Worm (Caenorhabditis elegans): Measurements from ENCODE around the gene cyp-29A2.
A peak's percentile ranks its signal among the peaks of the same experiment; 100 is the strongest.

The cyp-29A2 gene

DNA sequence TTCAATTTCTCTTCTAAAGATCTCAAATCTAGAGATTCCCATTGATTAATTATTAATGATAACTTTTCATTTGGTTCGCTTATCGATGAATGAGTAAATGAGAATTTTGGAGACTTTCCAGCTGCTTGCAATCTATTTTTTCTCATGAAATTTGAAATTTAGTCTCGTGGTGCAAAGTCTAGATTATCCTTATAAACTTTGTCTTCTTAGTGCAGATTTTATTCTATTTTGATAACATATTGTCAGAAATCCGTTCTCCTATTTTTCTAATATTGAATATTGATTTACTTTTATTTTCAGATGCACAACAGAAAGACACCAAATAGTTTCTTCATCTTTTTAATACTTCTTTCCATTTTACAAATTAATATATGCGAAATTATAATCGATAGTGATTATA lies 26.4 kb upstream of the cyp-29A2 start, which contains the start of gene lgc-49:
Gene lgc-49 (plus strand): TSS at position 301 of the 400 bp plus-strand sequence.
- TF ChIP-seq lir-1 (GFP tag; conservative IDR thresholded peaks at IDR 0.05) = no peak
- TF ChIP-seq aptf-2 (GFP tag; conservative IDR thresholded peaks at IDR 0.05) = no peak
- no peak for TF ChIP-seq F55B11.4 (tag; optimal IDR thresholded peaks at IDR 0.05; ENCODE audit: borderline replicate concordance, insufficient read depth)
- TF ChIP-seq attf-5 (GFP tag; optimal IDR thresholded peaks at IDR 0.05) = no peak
- no peak for TF ChIP-seq hlh-12 (tag; optimal IDR thresholded peaks at IDR 0.05)
- no peak for TF ChIP-seq lsl-1 (GFP tag; optimal IDR thresholded peaks at IDR 0.05)
- no peak for TF ChIP-seq ztf-26 (tag; optimal IDR thresholded peaks at IDR 0.05)
- no peak for TF ChIP-seq mcd-1 (GFP tag; IDR thresholded peaks at IDR 0.05)
- no peak for TF ChIP-seq madf-10 (tag; optimal IDR thresholded peaks at IDR 0.05)
- TF ChIP-seq nhr-27 (tag; optimal IDR thresholded peaks at IDR 0.05) = no peak
- TF ChIP-seq ZK185.1 (tag; optimal IDR thresholded peaks at IDR 0.05; ENCODE audit: poor library complexity, severe bottlenecking) = no peak
- no peak for TF ChIP-seq cebp-1 (GFP tag; IDR thresholded peaks at IDR 0.05)
- TF ChIP-seq cebp-1 (tag; optimal IDR thresholded peaks at IDR 0.05) = no peak
- no peak for TF ChIP-seq ama-1 (optimal IDR thresholded peaks at IDR 0.05)
- no peak for TF ChIP-seq ama-1 (GFP tag; optimal IDR thresholded peaks at IDR 0.05)
- TF ChIP-seq die-1 (tag; optimal IDR thresholded peaks at IDR 0.05) = no peak
- TF ChIP-seq lin-40 (tag; optimal IDR thresholded peaks at IDR 0.05) = no peak
- TF ChIP-seq F57A8.1 (GFP tag; optimal IDR thresholded peaks at IDR 0.05) = no peak
- no peak for TF ChIP-seq rcor-1 (GFP tag; IDR thresholded peaks at IDR 0.05)
- no peak for TF ChIP-seq bed-1 (GFP tag; IDR thresholded peaks at IDR 0.05)
- TF ChIP-seq madf-8 (GFP tag; conservative IDR thresholded peaks at IDR 0.05) = no peak

DNA sequence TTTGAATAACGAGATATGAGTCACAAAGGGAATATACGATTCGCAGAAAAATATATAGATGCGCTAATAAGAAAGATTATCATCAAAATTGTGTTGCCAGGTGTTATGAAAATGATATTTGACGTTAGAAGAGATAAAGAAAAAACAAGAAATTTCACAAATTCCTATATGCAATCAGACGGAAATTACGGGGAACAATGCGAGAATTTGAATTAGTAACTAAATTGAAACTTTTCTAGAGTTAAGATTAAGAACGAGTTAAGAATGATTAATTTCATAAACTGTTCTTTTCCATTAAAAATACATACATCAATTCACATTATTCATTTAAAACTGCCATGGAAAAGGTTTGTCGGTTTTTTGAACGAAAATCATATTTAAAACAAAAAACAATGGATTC lies 21.3 kb upstream of the cyp-29A2 start, which contains the start of gene clc-6:
Gene clc-6 (minus strand): TSS at position 101 of the 400 bp plus-strand sequence.
- no peak for TF ChIP-seq ceh-27 (GFP tag; optimal IDR thresholded peaks at IDR 0.05)
- no peak for TF ChIP-seq fkh-3 (tag; optimal IDR thresholded peaks at IDR 0.05)
- no peak for TF ChIP-seq F33H1.4 (GFP tag; IDR thresholded peaks at IDR 0.05)
- TF ChIP-seq C06A6.2 (GFP tag; conservative IDR thresholded peaks at IDR 0.05) = no peak
- no peak for TF ChIP-seq rcor-1 (GFP tag; IDR thresholded peaks at IDR 0.05)
- no peak for TF ChIP-seq T26A5.8 (tag; optimal IDR thresholded peaks at IDR 0.05)
- TF ChIP-seq efl-1 (GFP tag; optimal IDR thresholded peaks at IDR 0.05) = no peak
- no peak for TF ChIP-seq sdz-38 (tag; optimal IDR thresholded peaks at IDR 0.05)
- TF ChIP-seq attf-3 (GFP tag; conservative IDR thresholded peaks at IDR 0.05) = no peak
- no peak for TF ChIP-seq bed-2 (GFP tag; IDR thresholded peaks at IDR 0.05)
- TF ChIP-seq rpc-1 (optimal IDR thresholded peaks at IDR 0.05) = no peak
- no peak for TF ChIP-seq rpc-1 (tag; optimal IDR thresholded peaks at IDR 0.05)
- TF ChIP-seq lsl-1 (GFP tag; optimal IDR thresholded peaks at IDR 0.05) = no peak
- no peak for TF ChIP-seq aptf-3 (GFP tag; IDR thresholded peaks at IDR 0.05)
- no peak for TF ChIP-seq die-1 (tag; optimal IDR thresholded peaks at IDR 0.05)
- TF ChIP-seq attf-5 (GFP tag; optimal IDR thresholded peaks at IDR 0.05) = no peak

DNA sequence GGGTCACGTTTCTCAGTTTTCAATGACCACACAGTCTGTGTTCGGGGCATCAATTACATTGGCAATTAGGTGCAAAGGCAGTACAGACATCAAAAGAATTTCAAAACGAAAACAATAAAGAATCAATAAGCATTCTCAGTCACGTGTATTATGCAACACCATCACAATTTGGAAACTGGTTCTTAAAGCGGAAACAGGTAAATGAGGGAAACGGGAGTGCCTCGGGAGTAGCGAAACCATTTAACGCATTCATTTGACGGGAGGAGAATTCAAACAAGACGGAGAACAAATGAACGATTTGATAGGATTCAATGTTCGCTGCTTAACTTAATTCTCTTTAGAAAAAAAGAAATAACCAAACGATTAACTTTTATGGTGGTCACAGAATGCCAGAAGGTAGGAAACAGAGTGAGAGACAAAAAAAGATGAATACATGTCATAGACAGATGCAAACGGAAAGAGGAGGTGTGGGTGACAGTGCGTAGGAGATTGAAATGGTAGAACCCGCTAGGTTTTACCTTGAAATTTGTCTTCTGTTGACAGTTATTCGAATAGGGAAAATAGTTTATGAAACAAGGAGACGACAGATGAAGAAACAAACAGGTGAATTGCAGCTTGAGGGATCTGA lies 20.6 kb upstream of the cyp-29A2 start:
- no peak for TF ChIP-seq nhr-27 (tag; optimal IDR thresholded peaks at IDR 0.05)
- TF ChIP-seq lin-40 (tag; optimal IDR thresholded peaks at IDR 0.05) = peak; percentile 26

DNA sequence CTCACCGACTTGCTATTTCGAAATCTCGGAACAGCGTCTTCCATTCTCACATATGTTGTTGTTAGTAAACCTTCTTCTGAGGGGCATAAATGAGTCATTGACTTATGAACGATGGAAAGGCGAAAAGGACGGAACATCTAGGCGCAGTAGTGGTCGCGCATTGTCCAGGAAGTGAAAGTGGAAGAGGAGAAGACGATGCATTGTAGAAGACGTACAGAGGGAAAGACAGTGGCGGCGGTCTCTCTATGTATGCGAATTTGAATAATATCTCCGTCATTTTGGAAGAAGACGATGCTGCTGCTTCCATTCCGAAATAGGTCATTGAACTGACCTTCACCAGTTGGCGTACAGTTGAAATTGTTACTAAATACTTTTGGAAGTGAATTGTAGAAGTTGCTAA lies 19.3 kb upstream of the cyp-29A2 start:
- TF ChIP-seq hlh-12 (tag; optimal IDR thresholded peaks at IDR 0.05) = no peak

DNA sequence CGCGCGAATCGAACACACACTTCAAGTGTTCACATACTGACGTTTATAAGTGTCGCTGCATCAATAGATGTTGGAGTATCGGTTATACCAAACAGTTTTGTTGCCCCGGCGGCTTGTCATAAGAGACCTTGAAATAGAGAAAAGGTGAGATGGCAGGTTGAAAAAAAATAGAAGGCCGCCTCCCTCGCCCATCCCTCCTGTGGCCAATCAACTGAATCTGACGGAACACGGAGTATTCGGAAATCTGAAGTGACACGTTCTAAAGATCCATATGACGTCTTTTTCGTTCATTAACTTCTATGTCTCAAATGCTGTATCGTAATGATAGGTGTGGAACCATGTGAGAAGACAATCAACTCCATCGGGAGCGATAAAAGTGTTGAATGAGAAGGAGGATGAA lies 17.9 kb upstream of the cyp-29A2 start:
- TF ChIP-seq snpc-1.1 (tag; optimal IDR thresholded peaks at IDR 0.05; ENCODE audit: insufficient read depth) (no peak), ceh-40 (GFP tag; IDR thresholded peaks at IDR 0.05) (no peak), nfya-2 (GFP tag; IDR thresholded peaks at IDR 0.05) (no peak), lin-40 (tag; optimal IDR thresholded peaks at IDR 0.05) (no peak), ceh-58 (GFP tag; IDR thresholded peaks at IDR 0.05) (no peak), madf-10 (tag; optimal IDR thresholded peaks at IDR 0.05) (no peak), attf-5 (GFP tag; optimal IDR thresholded peaks at IDR 0.05) (no peak), Y79H2A.3 (GFP tag; conservative IDR thresholded peaks at IDR 0.05) (no peak)
